Worm (Caenorhabditis elegans) whole organism, L1 larva: ENCODE measurements around the gene Y82E9BL.6.
"Not testable (repeated sequence)": the region's sequence is repeated elsewhere in the genome, so short reads cannot be mapped to it uniquely, and the experiment has no call there.

Source experiments
- C16A3.4 ChIP-seq: fragments of 150-350 bp; optimal IDR thresholded peaks from 2 replicates; lab custom pipeline; 2014; ENCODE audit warnings: missing biosample characterization, missing genetic modification characterization
- aha-1 ChIP-seq: fragments of 150-350 bp; optimal IDR thresholded peaks from 2 replicates; lab custom pipeline; 2014; ENCODE audit warnings: missing biosample characterization, missing genetic modification characterization
- ceh-63 ChIP-seq: fragments of 200-800 bp; sonication (Bioruptor generic); optimal IDR thresholded peaks from 2 replicates; lab custom pipeline; 2018; ENCODE audit warnings: mild to moderate bottlenecking, missing genetic modification characterization, missing compliant biosample characterization
- ceh-82 ChIP-seq, 3 experiments: fragments of 150-350 bp in 1 of 3; sonication (generic microtip) in 2 of 3; optimal IDR thresholded peaks; 2 replicates each; lab custom pipeline; 2014 to 2017; ENCODE audit warnings: missing biosample characterization in 3 of 3, missing genetic modification characterization in 3 of 3
- dpl-1 ChIP-seq, 3 experiments: fragments of 150-350 bp in 2 of 3; sonication (generic microtip) in 1 of 3; optimal IDR thresholded peaks; 2 replicates each; lab custom pipeline; 2014 to 2017; ENCODE audit warnings: missing biosample characterization in 3 of 3, missing genetic modification characterization in 3 of 3, missing genetic modification reagents in 3 of 3
- efl-1 ChIP-seq, 4 experiments: fragments of 150-350 bp; optimal IDR thresholded peaks in 3 of 4; peaks in 1 of 4; 1 replicate in 1 of 4; 2 replicates in 3 of 4; lab custom pipeline; 2014; ENCODE audit warnings: missing biosample characterization in 2 of 4, missing genetic modification characterization in 2 of 4, missing genetic modification reagents in 2 of 4
- egl-27 ChIP-seq, 2 experiments: fragments of 150-350 bp in 1 of 2; sonication (generic microtip); optimal IDR thresholded peaks; 3 replicates each; lab custom pipeline; 2017 to 2018; ENCODE audit warnings: missing biosample characterization in 2 of 2, missing genetic modification characterization in 2 of 2, missing genetic modification reagents in 2 of 2
- fkh-10 ChIP-seq: sonication (generic microtip); optimal IDR thresholded peaks from 2 replicates; lab custom pipeline; 2017; ENCODE audit warnings: missing biosample characterization, missing genetic modification reagents, missing genetic modification characterization
- fkh-4 ChIP-seq: sonication (generic microtip); optimal IDR thresholded peaks from 2 replicates; lab custom pipeline; 2016; ENCODE audit warnings: missing compliant biosample characterization, missing genetic modification characterization, borderline replicate concordance
- hpl-2 ChIP-seq: fragments of 150-350 bp; optimal IDR thresholded peaks from 2 replicates; lab custom pipeline; 2014; ENCODE audit warnings: missing biosample characterization, missing genetic modification reagents, missing genetic modification characterization
- irx-1 ChIP-seq: sonication (generic microtip); optimal IDR thresholded peaks from 2 replicates; lab custom pipeline; 2016; ENCODE audit warnings: missing genetic modification characterization, missing compliant biosample characterization
- isw-1 ChIP-seq: fragments of 200-800 bp; sonication (Bioruptor generic); IDR thresholded peaks from 2 replicates; pipeline ENCODE4 v1.3.6; 2022; ENCODE audit warnings: missing genetic modification characterization, missing compliant biosample characterization
- lin-15B ChIP-seq: fragments of 150-350 bp; sonication (generic microtip); optimal IDR thresholded peaks from 3 replicates; lab custom pipeline; 2014; ENCODE audit warnings: missing biosample characterization, missing genetic modification characterization
- mdl-1 ChIP-seq, 2 experiments: fragments of 150-350 bp; optimal IDR thresholded peaks; 2 replicates each; lab custom pipeline; 2014 to 2017; ENCODE audit warnings: missing biosample characterization in 2 of 2, missing genetic modification characterization in 2 of 2, inconsistent platforms in 1 of 2
- nhr-237 ChIP-seq: fragments of 150-350 bp; optimal IDR thresholded peaks from 2 replicates; lab custom pipeline; 2014; ENCODE audit warnings: missing biosample characterization, missing genetic modification characterization
- nhr-76 ChIP-seq: sonication (generic microtip); optimal IDR thresholded peaks from 2 replicates; lab custom pipeline; 2017; ENCODE audit warnings: missing biosample characterization, missing genetic modification characterization
- nhr-77 ChIP-seq: fragments of 150-350 bp; optimal IDR thresholded peaks from 2 replicates; lab custom pipeline; 2014; ENCODE audit warnings: missing biosample characterization, missing genetic modification characterization
- pag-3 ChIP-seq: sonication (generic microtip); optimal IDR thresholded peaks from 2 replicates; lab custom pipeline; 2017; ENCODE audit warnings: missing genetic modification characterization, mild to moderate bottlenecking, missing compliant biosample characterization, antibody characterized with exemption, borderline replicate concordance; ENCODE audit not compliant: insufficient read depth
- pqm-1 ChIP-seq: sonication (generic microtip); optimal IDR thresholded peaks from 3 replicates; lab custom pipeline; 2017; ENCODE audit warnings: missing biosample characterization, missing genetic modification characterization
- rnt-1 ChIP-seq: sonication (generic microtip); optimal IDR thresholded peaks from 2 replicates; lab custom pipeline; 2016; ENCODE audit warnings: mild to moderate bottlenecking, missing genetic modification characterization, moderate library complexity, missing compliant biosample characterization
- snpc-4 ChIP-seq: fragments of 150-350 bp; optimal IDR thresholded peaks from 2 replicates; lab custom pipeline; 2014; ENCODE audit warnings: missing biosample characterization, missing genetic modification characterization
- sox-4 ChIP-seq: sonication (generic microtip); optimal IDR thresholded peaks from 2 replicates; lab custom pipeline; 2016; ENCODE audit warnings: missing genetic modification characterization, missing compliant biosample characterization
- sptf-1 ChIP-seq: fragments of 150-350 bp; optimal IDR thresholded peaks from 2 replicates; lab custom pipeline; 2014; ENCODE audit warnings: missing biosample characterization, missing genetic modification characterization
- tbx-2 ChIP-seq: sonication (generic microtip); optimal IDR thresholded peaks from 2 replicates; lab custom pipeline; 2016; ENCODE audit warnings: missing genetic modification characterization, missing compliant biosample characterization
- unc-86 ChIP-seq: sonication (generic microtip); optimal IDR thresholded peaks from 2 replicates; lab custom pipeline; 2016; ENCODE audit warnings: missing genetic modification characterization, missing compliant biosample characterization

Y82E9BL.6 gene

ce11 chrIII:1383483-1383882 is 37.9 kb upstream of the Y82E9BL.6 start:
- TF ChIP-seq tbx-2 (tag; lab: Kevin White, UChicago) (no peak), rnt-1 (tag; lab: Kevin White, UChicago) (no peak), irx-1 (tag; lab: Kevin White, UChicago) (no peak)

DNA sequence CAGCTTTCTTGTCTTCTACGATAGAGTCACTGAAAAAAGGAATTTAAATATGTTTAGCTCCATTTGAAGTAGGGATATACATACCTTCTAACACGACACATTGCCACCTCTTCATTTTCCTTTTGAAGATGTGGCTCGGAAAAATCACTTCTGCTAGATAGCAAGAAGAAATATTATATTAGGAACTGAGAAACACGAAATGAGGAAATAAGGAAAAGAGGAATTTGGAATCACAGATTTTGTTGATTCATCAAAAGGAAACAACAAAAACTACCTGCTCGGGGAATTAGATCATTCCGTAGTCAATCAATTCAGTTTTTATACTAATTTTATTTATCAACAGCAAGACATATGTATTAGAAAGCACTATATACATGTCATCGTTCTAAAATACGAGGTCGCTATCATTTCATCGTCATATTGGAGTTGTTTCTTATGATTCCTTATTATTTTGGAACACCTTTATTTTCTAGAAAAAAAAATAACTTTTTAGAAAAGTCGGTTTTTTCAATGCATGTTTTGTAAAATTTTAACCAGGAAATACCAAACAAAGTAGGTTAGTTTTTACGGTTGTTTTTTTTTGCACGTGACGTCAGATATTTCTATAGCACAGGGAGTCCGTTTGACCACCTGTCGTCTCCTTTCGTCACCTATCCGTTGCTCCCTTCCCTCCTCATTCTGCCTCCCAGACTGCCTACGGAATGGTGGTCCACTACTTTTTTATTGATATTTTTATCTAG is 35.1 kb upstream of the Y82E9BL.6 start, which contains the start of the genes pals-21 and Y82E9BR.6:
Gene pals-21, minus strand, starts transcription at position 101 of the 740 bp plus-strand sequence.
Gene Y82E9BR.6, plus strand, starts transcription at position 690 of the 740 bp plus-strand sequence.
- TF ChIP-seq efl-1 (optimal IDR thresholded peaks at IDR 0.05; lab: Kevin White, UChicago), result no peak
- TF ChIP-seq efl-1 (GFP tag; optimal IDR thresholded peaks at IDR 0.05 in 1 of 2; lab: Kevin White, UChicago), result peak in 1 of 2 experiments; percentile 52
- TF ChIP-seq nhr-77 (tag; lab: Kevin White, UChicago), result no peak
- TF ChIP-seq sox-4 (tag; lab: Kevin White, UChicago), result no peak

ce11 chrIII:1377903-1378302 is 32.3 kb upstream of the Y82E9BL.6 start, which contains the start of gene pals-40:
Gene pals-40 (minus strand): TSS chrIII:1378003.
- not testable (repeated sequence) for TF ChIP-seq hpl-2 (GFP tag; lab: Kevin White, UChicago); fkh-10; nhr-237 (tag; lab: Kevin White, UChicago)

DNA sequence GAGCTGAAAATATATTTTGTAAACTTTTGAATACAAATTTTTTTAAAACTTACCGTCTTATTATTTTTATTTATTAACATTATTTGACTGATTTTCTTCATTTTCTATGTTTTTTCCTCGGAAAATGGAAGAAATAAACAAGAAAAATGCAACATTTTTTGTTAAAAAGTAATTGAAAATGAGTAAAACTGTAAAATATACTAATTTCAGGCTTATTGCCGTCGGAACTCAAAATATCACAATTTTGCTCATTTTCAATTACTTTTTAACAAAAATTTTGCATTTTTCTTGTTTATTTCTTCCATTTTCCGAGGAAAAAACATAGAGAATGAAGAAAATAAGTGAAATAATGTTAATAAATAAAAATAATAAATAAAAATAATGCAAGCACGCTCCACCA is 29.9 kb upstream of the Y82E9BL.6 start, which contains the start of gene Y82E9BR.10:
Gene Y82E9BR.10, minus strand, starts transcription at position 101 of the 400 bp plus-strand sequence.
- not testable (repeated sequence) for TF ChIP-seq efl-1 (optimal IDR thresholded peaks at IDR 0.05; lab: Kevin White, UChicago); efl-1 (GFP tag; optimal IDR thresholded peaks at IDR 0.05 in 1 of 2; lab: Kevin White, UChicago); ceh-63 (GFP tag; lab: Kevin White, UChicago); unc-86 (tag; lab: Kevin White, UChicago)

- TF ChIP-seq lin-15B (tag; lab: Kevin White, UChicago) (no peak), egl-27 (tag; optimal IDR thresholded peaks at IDR 0.05; lab: Kevin White, UChicago) (no peak), efl-1 (optimal IDR thresholded peaks at IDR 0.05; lab: Kevin White, UChicago) (no peak), efl-1 (GFP tag; optimal IDR thresholded peaks at IDR 0.05 in 1 of 2; lab: Kevin White, UChicago) (peak in 1 of 2 experiments; percentile 13), ceh-82 (tag; optimal IDR thresholded peaks at IDR 0.05; lab: Kevin White, UChicago) (no peak)
- TF ChIP-seq, all 84 proteins: peak for 1
These were observed 28.8 kb upstream of the Y82E9BL.6 start, which contains the start of gene Y82E9BR.20 for ce11 chrIII:1374355-1374807. Gene Y82E9BR.20 (plus strand): TSS chrIII:1374405.

DNA sequence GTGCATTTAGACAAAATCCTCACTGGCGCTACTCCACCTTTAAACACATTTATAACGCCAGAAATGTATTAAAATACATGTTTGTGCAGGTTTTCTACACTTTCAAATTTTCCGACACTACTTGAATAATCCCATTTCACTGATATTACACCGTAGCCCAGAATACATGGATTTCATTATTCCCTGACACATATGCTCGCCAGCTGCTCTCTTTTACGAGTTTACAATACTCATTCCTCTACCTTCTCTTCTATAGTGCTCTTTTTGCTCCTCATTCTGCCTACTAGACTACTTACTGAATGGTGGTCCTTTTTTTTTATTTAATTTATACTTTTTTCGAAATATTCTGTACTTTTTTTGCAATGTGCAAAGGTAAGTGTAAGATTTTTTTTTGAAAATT is 27.0 kb upstream of the Y82E9BL.6 start:
- TF ChIP-seq nhr-76 (no peak), ceh-82 (tag; optimal IDR thresholded peaks at IDR 0.05; lab: Kevin White, UChicago) (no peak), mdl-1 (tag; optimal IDR thresholded peaks at IDR 0.05; lab: Kevin White, UChicago) (no peak), dpl-1 (GFP tag; optimal IDR thresholded peaks at IDR 0.05; lab: Kevin White, UChicago) (no peak)

- TF ChIP-seq C16A3.4 (tag; lab: Kevin White, UChicago), result no peak
- TF ChIP-seq snpc-4 (tag; lab: Kevin White, UChicago), result no peak
- no peak for TF ChIP-seq pqm-1 (tag; lab: Kevin White, UChicago)
- no peak for TF ChIP-seq fkh-10
- no peak for TF ChIP-seq isw-1 (GFP tag; lab: Robert Waterston, UW)
- no peak for TF ChIP-seq nhr-77 (tag; lab: Kevin White, UChicago)
- TF ChIP-seq fkh-4, result no peak
These were observed 14.1 kb upstream of the Y82E9BL.6 start, which contains the start of gene Y82E9BR.9 for ce11 chrIII:1359669-1360068. Gene Y82E9BR.9 (minus strand): TSS chrIII:1359769.

DNA sequence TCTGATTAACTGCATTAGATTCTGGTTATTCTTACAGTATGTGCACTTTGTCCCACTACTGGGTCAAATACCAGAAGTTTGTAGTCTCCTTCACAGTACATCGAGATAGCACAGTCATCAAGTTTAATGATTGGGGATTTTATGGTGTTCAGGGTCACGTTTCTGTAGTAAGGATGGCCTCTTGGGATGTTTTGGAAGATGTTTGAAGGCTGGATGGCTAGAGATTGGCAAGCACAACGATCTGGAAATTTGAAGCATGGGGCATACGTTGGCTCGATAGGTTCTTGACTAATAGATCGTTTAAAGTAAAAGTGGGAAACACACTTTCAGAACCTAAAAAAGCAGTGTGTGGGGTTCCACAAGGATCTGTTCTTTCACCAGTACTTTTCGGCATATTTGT is 12.4 kb upstream of the Y82E9BL.6 start, which contains the start of gene Y82E9BR.8:
Gene Y82E9BR.8, minus strand, starts transcription at position 101 of the 400 bp plus-strand sequence.
- not testable (repeated sequence) for TF ChIP-seq aha-1, sptf-1, pag-3 (tag; lab: Kevin White, UChicago)
